Fruit fly (Drosophila melanogaster): Measurements from ENCODE around the gene tty.

Gene tty

DNA sequence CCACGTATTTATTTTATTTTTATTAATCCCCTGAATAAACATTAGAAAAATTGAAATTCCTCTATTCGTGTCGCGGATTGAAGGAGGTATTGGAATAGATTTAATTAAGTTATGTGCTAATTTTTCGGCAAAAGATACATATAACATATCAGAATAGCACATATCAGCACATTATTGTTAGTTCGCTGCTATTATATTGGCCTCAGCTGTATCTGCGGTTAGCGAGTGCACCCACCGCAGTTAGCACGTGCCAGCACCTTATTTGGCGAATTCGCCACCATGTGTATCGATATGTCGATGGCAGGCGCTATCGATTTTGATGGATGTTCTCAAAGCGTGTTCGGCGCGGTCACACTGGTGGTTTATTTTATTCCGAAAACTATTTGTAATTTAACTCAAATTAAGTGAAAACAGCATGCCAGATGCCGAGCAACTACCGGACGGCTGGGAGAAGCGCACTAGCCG lies 5.6 kb upstream of the tty start, which contains the start of gene dod (continued):
- peak; percentile 69 for TF ChIP-seq Dll (GFP tag; IDR thresholded peaks at IDR 0.05; ENCODE audit: partially characterized antibody)
- no peak for TF ChIP-seq grn (GFP tag; optimal IDR thresholded peaks at IDR 0.05)
- no peak for TF ChIP-seq CG17802 (tag; optimal IDR thresholded peaks at IDR 0.05)
- TF ChIP-seq CG6254 (GFP tag; optimal IDR thresholded peaks at IDR 0.05) = no peak
- peak; percentile 73; the same call in 1 of the 4 replicates for TF ChIP-seq chinmo (GFP tag; IDR thresholded peaks at IDR 0.05; ENCODE audit: partially characterized antibody)
- TF ChIP-seq BEAF-32 (GFP tag; optimal IDR thresholded peaks at IDR 0.05) = peak; percentile 88
- TF ChIP-seq CG30403 (GFP tag; optimal IDR thresholded peaks at IDR 0.05) = peak; percentile 51
- TF ChIP-seq Rx (GFP tag; IDR thresholded peaks at IDR 0.05) = no peak
- TF ChIP-seq Ada2b (GFP tag; IDR thresholded peaks at IDR 0.05) = no peak; the same call in 1 of the 2 replicates
- peak; percentile 29 to 32 for TF ChIP-seq chif (GFP tag; optimal IDR thresholded peaks at IDR 0.05)
- TF ChIP-seq CG8924 (tag; optimal IDR thresholded peaks at IDR 0.05) = peak; percentile 43
- TF ChIP-seq CG18262 (tag; optimal IDR thresholded peaks at IDR 0.05) = peak; percentile 54
- TF ChIP-seq CG13775 (GFP tag; optimal IDR thresholded peaks at IDR 0.05) = peak; percentile 42
- TF ChIP-seq CG32767 (GFP tag; IDR thresholded peaks at IDR 0.05) = peak; percentile 56
- no peak for TF ChIP-seq br (optimal IDR thresholded peaks at IDR 0.05)
- peak; percentile 1 for TF ChIP-seq kay (GFP tag; optimal IDR thresholded peaks at IDR 0.05)
- TF ChIP-seq so (GFP tag; IDR thresholded peaks at IDR 0.05) = no peak
- peak; percentile 74 for TF ChIP-seq vvl (GFP tag; IDR thresholded peaks at IDR 0.05)
- TF ChIP-seq Deaf1 (tag; optimal IDR thresholded peaks at IDR 0.05) = peak; percentile 19
- TF ChIP-seq aop (GFP tag; IDR thresholded peaks at IDR 0.05) = peak; percentile 40; the same call in 1 of the 2 replicates
- peak; percentile 42 for TF ChIP-seq Oli (tag; optimal IDR thresholded peaks at IDR 0.05)
- peak; percentile 51 for TF ChIP-seq CG17359 (tag; optimal IDR thresholded peaks at IDR 0.05)
- peak; percentile 55 for TF ChIP-seq Dad (GFP tag; optimal IDR thresholded peaks at IDR 0.05)
- 0 out of 2 replicates have a peak, but pooled peaks have one; percentile 23 for TF ChIP-seq CG4404 (GFP tag; IDR thresholded peaks at IDR 0.05)
- TF ChIP-seq Hand (GFP tag; optimal IDR thresholded peaks at IDR 0.05) = no peak
- no peak for TF ChIP-seq Neu2 (GFP tag; optimal IDR thresholded peaks at IDR 0.05; ENCODE audit: borderline replicate concordance)
- TF ChIP-seq ssp (GFP tag; IDR thresholded peaks at IDR 0.05) = no peak
- TF ChIP-seq CG15073 (GFP tag; optimal IDR thresholded peaks at IDR 0.05) = no peak
- peak; percentile 64 for TF ChIP-seq CG17328 (GFP tag; IDR thresholded peaks at IDR 0.05)
- TF ChIP-seq bab2 (GFP tag; optimal IDR thresholded peaks at IDR 0.05) = peak; percentile 57
- no peak for TF ChIP-seq CG10274 (GFP tag; optimal IDR thresholded peaks at IDR 0.05)
- no peak for TF ChIP-seq CG11093 (GFP tag; IDR thresholded peaks at IDR 0.05)
- no peak for TF ChIP-seq NC2β (GFP tag; optimal IDR thresholded peaks at IDR 0.05)
- TF ChIP-seq jing (GFP tag; optimal IDR thresholded peaks at IDR 0.05) = no peak
- TF ChIP-seq CTCF (GFP tag; optimal IDR thresholded peaks at IDR 0.05) = peak; percentile 60
- TF ChIP-seq az2 (GFP tag; optimal IDR thresholded peaks at IDR 0.05) = peak; percentile 53
- TF ChIP-seq ATbp (GFP tag; optimal IDR thresholded peaks at IDR 0.05) = no peak
- no peak for TF ChIP-seq zf30C (GFP tag; optimal IDR thresholded peaks at IDR 0.05)
- TF ChIP-seq CG1792 (GFP tag; optimal IDR thresholded peaks at IDR 0.05) = peak; percentile 25
- peak; percentile 12 for TF ChIP-seq wek (GFP tag; optimal IDR thresholded peaks at IDR 0.05)
- 0 out of 3 replicates have a peak, but pooled peaks have one; percentile 17 for TF ChIP-seq sr (GFP tag; IDR thresholded peaks at IDR 0.05)
- no peak for TF ChIP-seq Blimp-1 (GFP tag; optimal IDR thresholded peaks at IDR 0.05)
- peak; percentile 29 for TF ChIP-seq run (tag; optimal IDR thresholded peaks at IDR 0.05)
- TF ChIP-seq croc (GFP tag; conservative IDR thresholded peaks at IDR 0.05) = no peak; the same call in 2 of the 3 replicates
- no peak for TF ChIP-seq psq (GFP tag; optimal IDR thresholded peaks at IDR 0.05)
- TF ChIP-seq HHEX (GFP tag; optimal IDR thresholded peaks at IDR 0.05) = peak; percentile 13
- TF ChIP-seq CG1647 (GFP tag; optimal IDR thresholded peaks at IDR 0.05) = no peak
- TF ChIP-seq Sox100B (GFP tag; optimal IDR thresholded peaks at IDR 0.05) = no peak
- no peak for TF ChIP-seq fd3F (GFP tag; optimal IDR thresholded peaks at IDR 0.05)
- peak; percentile 34 for TF ChIP-seq ind (GFP tag; optimal IDR thresholded peaks at IDR 0.05)
- TF ChIP-seq exex (tag; optimal IDR thresholded peaks at IDR 0.05) = no peak
